Fruit fly (Drosophila melanogaster) whole organism, embryonic: Measurements from ENCODE around the gene Abca3.

Experiments
- Ada2b ChIP-seq: fragments of 200-800 bp; sonication (Bioruptor generic); IDR thresholded peaks from 2 replicates; pipeline ENCODE4 v1.3.6; 2022; ENCODE audit warnings: missing biosample characterization, missing genetic modification characterization
- Antp ChIP-seq: fragments of 200-800 bp; sonication (Bioruptor generic); optimal IDR thresholded peaks from 3 replicates; lab custom pipeline; 2016; ENCODE audit warnings: missing biosample characterization, missing genetic modification characterization
- Asciz ChIP-seq: fragments of 200-800 bp; sonication (Bioruptor generic); optimal IDR thresholded peaks from 2 replicates; lab custom pipeline; 2017; ENCODE audit warnings: missing biosample characterization, mild to moderate bottlenecking, missing genetic modification characterization, missing genetic modification reagents
- CG10147 ChIP-seq: fragments of 200-800 bp; sonication (Bioruptor generic); optimal IDR thresholded peaks from 2 replicates; lab custom pipeline; 2019; ENCODE audit warnings: missing biosample characterization, mild to moderate bottlenecking, missing genetic modification characterization, moderate library complexity
- CG10959 ChIP-seq: fragments of 200-800 bp; sonication (Bioruptor generic); IDR thresholded peaks from 2 replicates; pipeline ENCODE4 v1.3.6; 2022; ENCODE audit warnings: missing biosample characterization, missing genetic modification characterization
- CG11093 ChIP-seq: fragments of 200-800 bp; sonication (Bioruptor generic); IDR thresholded peaks from 3 replicates; pipeline ENCODE4 v1.3.6; 2022; ENCODE audit warnings: missing biosample characterization, missing genetic modification characterization
- CG11398 ChIP-seq: fragments of 200-800 bp; sonication (Bioruptor generic); optimal IDR thresholded peaks from 2 replicates; lab custom pipeline; 2016; ENCODE audit warnings: missing biosample characterization, missing genetic modification characterization
- CG11695 ChIP-seq: fragments of 200-800 bp; sonication (Bioruptor generic); IDR thresholded peaks from 3 replicates; pipeline ENCODE4 v1.3.6; 2022; ENCODE audit warnings: missing biosample characterization, missing genetic modification characterization
- CG12219 ChIP-seq: fragments of 200-800 bp; sonication (Bioruptor generic); optimal IDR thresholded peaks from 3 replicates; lab custom pipeline; 2018; ENCODE audit warnings: missing biosample characterization, mild to moderate bottlenecking, missing genetic modification characterization
- CG12299 ChIP-seq: fragments of 200-800 bp; sonication (Bioruptor generic); optimal IDR thresholded peaks from 2 replicates; lab custom pipeline; 2018; ENCODE audit warnings: missing biosample characterization, mild to moderate bottlenecking, missing genetic modification characterization
- CG15514 ChIP-seq: fragments of 200-800 bp; sonication (Bioruptor generic); optimal IDR thresholded peaks from 3 replicates; lab custom pipeline; 2017; ENCODE audit warnings: missing biosample characterization, missing genetic modification characterization, mild to moderate bottlenecking, moderate library complexity, missing genetic modification reagents
- CG18262 ChIP-seq: fragments of 200-800 bp; optimal IDR thresholded peaks from 3 replicates; lab custom pipeline; 2019; ENCODE audit warnings: missing biosample characterization, mild to moderate bottlenecking, missing genetic modification characterization, moderate library complexity
- CG2199 ChIP-seq: fragments of 200-800 bp; sonication (Bioruptor generic); IDR thresholded peaks from 3 replicates; pipeline ENCODE4 v1.3.6; 2022; ENCODE audit warnings: missing biosample characterization, missing genetic modification characterization
- CG4282 ChIP-seq: fragments of 200-800 bp; sonication (Bioruptor generic); optimal IDR thresholded peaks from 2 replicates; lab custom pipeline; 2016; ENCODE audit warnings: missing biosample characterization, missing genetic modification characterization
- CG4328 ChIP-seq: fragments of 200-800 bp; sonication (Bioruptor generic); optimal IDR thresholded peaks from 3 replicates; lab custom pipeline; 2017; ENCODE audit warnings: missing biosample characterization, missing genetic modification reagents, missing genetic modification characterization
- CG4360 ChIP-seq: fragments of 200-800 bp; sonication (Bioruptor generic); IDR thresholded peaks from 2 replicates; pipeline ENCODE4 v1.3.6; 2022; ENCODE audit warnings: missing biosample characterization, missing genetic modification characterization
- CG6254 ChIP-seq: fragments of 200-800 bp; sonication (Bioruptor generic); optimal IDR thresholded peaks from 3 replicates; lab custom pipeline; 2017; ENCODE audit warnings: mild to moderate bottlenecking, missing biosample characterization, missing genetic modification reagents, missing genetic modification characterization
- CG6765 ChIP-seq: fragments of 200-800 bp; sonication (Bioruptor generic); optimal IDR thresholded peaks from 3 replicates; lab custom pipeline; 2017; ENCODE audit warnings: missing biosample characterization, mild to moderate bottlenecking, missing genetic modification characterization
- CG8290 ChIP-seq, 3 experiments: fragments of 200-800 bp; sonication (Bioruptor generic); optimal IDR thresholded peaks; 2 replicates each; lab custom pipeline; 2016 to 2019; ENCODE audit warnings: missing biosample characterization in 3 of 3, missing genetic modification characterization in 3 of 3, mild to moderate bottlenecking in 2 of 3, moderate library complexity in 1 of 3
- CG8478 ChIP-seq: fragments of >200 bp; optimal IDR thresholded peaks from 2 replicates; lab custom pipeline; 2018
- CG9609 ChIP-seq: fragments of 200-800 bp; sonication (Bioruptor generic); optimal IDR thresholded peaks from 3 replicates; lab custom pipeline; 2016; ENCODE audit warnings: missing biosample characterization, missing genetic modification characterization
- CrebB ChIP-seq: fragments of 200-800 bp; sonication (Bioruptor generic); optimal IDR thresholded peaks from 3 replicates; lab custom pipeline; 2018; ENCODE audit warnings: missing biosample characterization, mild to moderate bottlenecking, missing genetic modification characterization
- D19A ChIP-seq: fragments of 200-800 bp; optimal IDR thresholded peaks from 3 replicates; lab custom pipeline; 2019; ENCODE audit warnings: missing biosample characterization, mild to moderate bottlenecking, missing genetic modification characterization, moderate library complexity
- Doc2 ChIP-seq: fragments of 200-800 bp; sonication (Bioruptor generic); IDR thresholded peaks from 2 replicates; pipeline ENCODE4 v1.3.6; 2022; ENCODE audit warnings: missing biosample characterization, missing genetic modification characterization
- Eip74EF ChIP-seq, 2 experiments: fragments of 200-800 bp in 1 of 2; fragments of >200 bp in 1 of 2; sonication (Bioruptor generic) in 1 of 2; optimal IDR thresholded peaks; 2 replicates each; lab custom pipeline; 2017 to 2019; ENCODE audit warnings: missing biosample characterization in 2 of 2, missing genetic modification characterization in 2 of 2, mild to moderate bottlenecking in 1 of 2, moderate library complexity in 1 of 2
- HLHmδ ChIP-seq: fragments of 200-800 bp; sonication (Bioruptor generic); optimal IDR thresholded peaks from 2 replicates; lab custom pipeline; 2018; ENCODE audit warnings: missing biosample characterization, mild to moderate bottlenecking, missing genetic modification characterization, moderate library complexity
- Hr51 ChIP-seq, 2 experiments: fragments of 200-800 bp; sonication (Bioruptor generic); optimal IDR thresholded peaks; 2 replicates in 1 of 2; 3 replicates in 1 of 2; lab custom pipeline; 2016 to 2018; ENCODE audit warnings: missing biosample characterization in 2 of 2, missing genetic modification characterization in 2 of 2, mild to moderate bottlenecking in 1 of 2, moderate library complexity in 1 of 2
- Kr ChIP-seq: fragments of 200-800 bp; sonication (Bioruptor generic); optimal IDR thresholded peaks from 2 replicates; lab custom pipeline; 2017; ENCODE audit warnings: missing biosample characterization, mild to moderate bottlenecking, missing genetic modification characterization
- Meics ChIP-seq: fragments of 200-800 bp; sonication (Bioruptor generic); optimal IDR thresholded peaks from 2 replicates; lab custom pipeline; 2017; ENCODE audit warnings: missing biosample characterization, mild to moderate bottlenecking, missing genetic modification characterization
- Poxn ChIP-seq: fragments of 200-800 bp; sonication (Bioruptor generic); IDR thresholded peaks from 2 replicates; pipeline ENCODE4 v1.3.6; 2022; ENCODE audit warnings: missing biosample characterization, missing genetic modification characterization
- Spps ChIP-seq: fragments of 200-800 bp; sonication (Bioruptor generic); optimal IDR thresholded peaks from 2 replicates; lab custom pipeline; 2018; ENCODE audit warnings: missing biosample characterization, mild to moderate bottlenecking, missing genetic modification characterization
- ac ChIP-seq: fragments of 200-800 bp; sonication (Bioruptor generic); optimal IDR thresholded peaks from 3 replicates; lab custom pipeline; 2017; ENCODE audit warnings: missing biosample characterization, mild to moderate bottlenecking, missing genetic modification characterization
- bcd ChIP-seq: fragments of 200-800 bp; sonication (Bioruptor generic); optimal IDR thresholded peaks from 2 replicates; lab custom pipeline; 2017; ENCODE audit warnings: missing biosample characterization, mild to moderate bottlenecking, missing genetic modification characterization
- chif ChIP-seq, 2 experiments: fragments of 200-800 bp; sonication (Bioruptor generic); optimal IDR thresholded peaks; 3 replicates each; lab custom pipeline; 2016; ENCODE audit warnings: missing biosample characterization in 2 of 2, missing genetic modification characterization in 2 of 2
- chn ChIP-seq: fragments of 200-800 bp; sonication (Bioruptor generic); optimal IDR thresholded peaks from 2 replicates; lab custom pipeline; 2016; ENCODE audit warnings: missing biosample characterization, missing genetic modification characterization
- ems ChIP-seq: fragments of 200-800 bp; sonication (Bioruptor generic); optimal IDR thresholded peaks from 3 replicates; lab custom pipeline; 2016; ENCODE audit warnings: missing biosample characterization, missing genetic modification characterization
- fd64A ChIP-seq: fragments of 200-800 bp; sonication (Bioruptor generic); optimal IDR thresholded peaks from 3 replicates; lab custom pipeline; 2018; ENCODE audit warnings: missing biosample characterization, mild to moderate bottlenecking, missing genetic modification characterization
- gcm2 ChIP-seq: fragments of 200-800 bp; sonication (Bioruptor generic); optimal IDR thresholded peaks from 2 replicates; lab custom pipeline; 2016; ENCODE audit warnings: missing biosample characterization, missing genetic modification characterization
- grau ChIP-seq: fragments of 200-800 bp; optimal IDR thresholded peaks from 3 replicates; lab custom pipeline; 2019; ENCODE audit warnings: missing biosample characterization, mild to moderate bottlenecking, missing genetic modification characterization, moderate library complexity
- gsb ChIP-seq: fragments of 200-800 bp; sonication (Bioruptor generic); IDR thresholded peaks from 2 replicates; pipeline ENCODE4 v1.3.6; 2022; ENCODE audit warnings: missing biosample characterization, missing genetic modification characterization
- gt ChIP-seq: fragments of 200-800 bp; sonication (Bioruptor generic); IDR thresholded peaks from 2 replicates; pipeline ENCODE4 v1.3.6; 2022; ENCODE audit warnings: missing biosample characterization, missing genetic modification characterization
- ind ChIP-seq: fragments of 200-800 bp; sonication (Bioruptor generic); optimal IDR thresholded peaks from 3 replicates; lab custom pipeline; 2016; ENCODE audit warnings: missing biosample characterization, missing genetic modification characterization
- lilli ChIP-seq: fragments of 200-800 bp; sonication (Bioruptor generic); optimal IDR thresholded peaks from 3 replicates; lab custom pipeline; 2016; ENCODE audit warnings: missing biosample characterization, missing genetic modification characterization
- mirr ChIP-seq: fragments of 200-800 bp; sonication (Bioruptor generic); optimal IDR thresholded peaks from 3 replicates; lab custom pipeline; 2018; ENCODE audit warnings: missing biosample characterization, mild to moderate bottlenecking, missing genetic modification characterization
- mld ChIP-seq: fragments of 200-800 bp; sonication (Bioruptor generic); IDR thresholded peaks from 3 replicates; pipeline ENCODE4 v1.3.6; 2022; ENCODE audit warnings: missing biosample characterization, missing genetic modification characterization; ENCODE audit not compliant: partially characterized antibody
- pita ChIP-seq: fragments of 200-800 bp; sonication (Bioruptor generic); optimal IDR thresholded peaks from 2 replicates; lab custom pipeline; 2017; ENCODE audit warnings: missing biosample characterization, mild to moderate bottlenecking, missing genetic modification characterization
- tin ChIP-seq: fragments of 200-800 bp; sonication (Bioruptor generic); optimal IDR thresholded peaks from 3 replicates; lab custom pipeline; 2016; ENCODE audit warnings: missing biosample characterization, missing genetic modification characterization
- unc-4 ChIP-seq: fragments of 200-800 bp; sonication (Bioruptor generic); IDR thresholded peaks from 2 replicates; pipeline ENCODE4 v1.3.6; 2022; ENCODE audit warnings: missing biosample characterization, missing genetic modification characterization; ENCODE audit not compliant: partially characterized antibody
- wor ChIP-seq: fragments of 200-800 bp; sonication (Bioruptor generic); IDR thresholded peaks from 2 replicates; pipeline ENCODE4 v1.3.6; 2022; ENCODE audit warnings: missing biosample characterization, missing genetic modification characterization
- yki ChIP-seq: fragments of >200 bp; optimal IDR thresholded peaks from 3 replicates; lab custom pipeline; 2018
- zfh1 ChIP-seq: fragments of 200-800 bp; sonication (Bioruptor generic); IDR thresholded peaks from 3 replicates; pipeline ENCODE4 v1.3.6; 2022; ENCODE audit warnings: missing biosample characterization, missing genetic modification characterization

Gene Abca3

dm6 chrX:21339476-21339931 is 33.0 kb upstream of the Abca3 start, which contains the start of the genes tty and fliI (continued):
- TF ChIP-seq D19A (tag; lab: Kevin White, UChicago) (peak; percentile 54), CG6765 (GFP tag; lab: Kevin White, UChicago) (peak; percentile 11), CG10959 (GFP tag; lab: Robert Waterston, UW) (peak; percentile 77), mirr (GFP tag; lab: Kevin White, UChicago) (peak; percentile 25), yki (no peak), Spps (peak; percentile 47), Kr (GFP tag; lab: Kevin White, UChicago) (no peak), lilli (GFP tag; lab: Kevin White, UChicago) (peak; percentile 91), CG10147 (GFP tag; lab: Kevin White, UChicago) (peak; percentile 61), CG18262 (peak; percentile 70), ac (GFP tag; lab: Kevin White, UChicago) (no peak), mld (GFP tag; lab: Robert Waterston, UW) (no peak), CG8290 (GFP tag; optimal IDR thresholded peaks at IDR 0.05; lab: Kevin White, UChicago) (peak; percentile 78), CG8290 (tag; optimal IDR thresholded peaks at IDR 0.05; lab: Kevin White, UChicago) (peak; percentile 7 to 86), CG11398 (GFP tag; lab: Kevin White, UChicago) (peak; percentile 42), tin (GFP tag; lab: Kevin White, UChicago) (peak; percentile 74), CG11695 (GFP tag; lab: Robert Waterston, UW) (peak; percentile 88), gcm2 (GFP tag; lab: Kevin White, UChicago) (peak; percentile 20), zfh1 (GFP tag; lab: Robert Waterston, UW) (peak; percentile 93), bcd (GFP tag; lab: Kevin White, UChicago) (peak; percentile 83), CG15514 (peak; percentile 79), pita (GFP tag; lab: Kevin White, UChicago) (no peak), Antp (peak; percentile 88), CG4282 (GFP tag; lab: Kevin White, UChicago) (peak; percentile 56), CG8478 (lab: Kevin White, UChicago) (no peak), wor (GFP tag; lab: Robert Waterston, UW) (peak; percentile 81), CG4360 (GFP tag; lab: Robert Waterston, UW) (0 out of 2 replicates have a peak, but pooled peaks have one; percentile 5), ind (GFP tag; lab: Kevin White, UChicago) (peak; percentile 85), Doc2 (peak; percentile 67), CG12219 (GFP tag; lab: Kevin White, UChicago) (peak; percentile 60), unc-4 (no peak), CG2199 (GFP tag; lab: Robert Waterston, UW) (peak; percentile 78), fd64A (GFP tag; lab: Kevin White, UChicago) (peak; percentile 28), Meics (GFP tag; lab: Kevin White, UChicago) (peak; percentile 83), CG9609 (peak; percentile 84), CG4328 (GFP tag; lab: Kevin White, UChicago) (no peak), HLHmδ (GFP tag; lab: Kevin White, UChicago) (no peak), CrebB (tag; lab: Kevin White, UChicago) (peak; percentile 40), gsb (GFP tag; lab: Robert Waterston, UW) (peak; percentile 75), Eip74EF (GFP tag; optimal IDR thresholded peaks at IDR 0.05; lab: Kevin White, UChicago) (peak in 1 of 2 experiments; percentile 51), Hr51 (GFP tag; optimal IDR thresholded peaks at IDR 0.05; lab: Kevin White, UChicago) (peak; percentile 76 to 83), CG12299 (tag; lab: Kevin White, UChicago) (no peak), Asciz (GFP tag; lab: Kevin White, UChicago) (no peak), Poxn (GFP tag; lab: Robert Waterston, UW) (0 out of 2 replicates have a peak, but pooled peaks have one; percentile 42), CG6254 (peak; percentile 36), chif (GFP tag; optimal IDR thresholded peaks at IDR 0.05; lab: Kevin White, UChicago) (peak; percentile 74 to 82), CG11093 (peak; percentile 86; the same call in 2 of the 3 replicates), Ada2b (GFP tag; lab: Robert Waterston, UW) (peak; percentile 85), chn (GFP tag; lab: Kevin White, UChicago) (peak; percentile 92), grau (peak; percentile 75), ems (peak; percentile 80), gt (GFP tag; lab: Robert Waterston, UW) (peak; percentile 67)
